Fruit fly (Drosophila melanogaster) whole organism, embryonic: ENCODE data around the gene Eip63E.

ENCODE experiments used
- Asciz ChIP-seq: fragments of 200-800 bp; sonication (Bioruptor generic); optimal IDR thresholded peaks from 2 replicates; lab custom pipeline; 2017; ENCODE audit warnings: missing biosample characterization, mild to moderate bottlenecking, missing genetic modification characterization, missing genetic modification reagents
- Atf3 ChIP-seq: fragments of 200-800 bp; sonication (Bioruptor generic); optimal IDR thresholded peaks from 3 replicates; lab custom pipeline; 2016; ENCODE audit warnings: missing biosample characterization, missing genetic modification characterization
- Awh ChIP-seq: fragments of 200-800 bp; sonication (Bioruptor generic); IDR thresholded peaks from 2 replicates; pipeline ENCODE4, ENCODE4 v1.3.6; 2022; ENCODE audit warnings: missing biosample characterization, missing genetic modification characterization
- Bteb2 ChIP-seq: fragments of 200-800 bp; sonication (Bioruptor generic); optimal IDR thresholded peaks from 2 replicates; lab custom pipeline; 2016; ENCODE audit warnings: missing biosample characterization, missing genetic modification characterization
- C15 ChIP-seq: fragments of 200-800 bp; sonication (Bioruptor generic); IDR thresholded peaks from 3 replicates; pipeline ENCODE4 v1.3.6; 2022; ENCODE audit warnings: missing biosample characterization, missing genetic modification characterization
- CG10979 ChIP-seq: fragments of 200-800 bp; sonication (Bioruptor generic); optimal IDR thresholded peaks from 2 replicates; lab custom pipeline; 2018; ENCODE audit warnings: missing biosample characterization, mild to moderate bottlenecking, missing genetic modification characterization, moderate library complexity
- CG11696 ChIP-seq: fragments of 200-800 bp; sonication (Bioruptor generic); IDR thresholded peaks from 2 replicates; pipeline ENCODE4 v1.3.6; 2022; ENCODE audit warnings: missing biosample characterization, missing genetic modification characterization
- CG1233 ChIP-seq: fragments of 200-800 bp; sonication (Bioruptor generic); optimal IDR thresholded peaks from 4 replicates; lab custom pipeline; 2018; ENCODE audit warnings: missing biosample characterization, mild to moderate bottlenecking, missing genetic modification characterization
- CG13123 ChIP-seq: fragments of 200-800 bp; sonication (Bioruptor generic); optimal IDR thresholded peaks from 2 replicates; lab custom pipeline; 2016; ENCODE audit warnings: missing biosample characterization, missing genetic modification characterization
- CG13287 ChIP-seq: fragments of 200-800 bp; sonication (Bioruptor generic); IDR thresholded peaks from 2 replicates; pipeline ENCODE4 v1.3.6; 2022; ENCODE audit warnings: missing biosample characterization, missing genetic modification characterization; ENCODE audit not compliant: partially characterized antibody
- CG13624 ChIP-seq: fragments of 200-800 bp; sonication (Bioruptor generic); optimal IDR thresholded peaks from 2 replicates; lab custom pipeline; 2016; ENCODE audit warnings: missing biosample characterization, missing genetic modification characterization
- CG14860 ChIP-seq: fragments of 200-800 bp; sonication (Bioruptor generic); IDR thresholded peaks from 3 replicates; pipeline ENCODE4 v1.3.6; 2022; ENCODE audit warnings: missing biosample characterization, missing genetic modification characterization; ENCODE audit not compliant: partially characterized antibody
- CG16779 ChIP-seq: fragments of 200-800 bp; sonication (Bioruptor generic); IDR thresholded peaks from 2 replicates; pipeline ENCODE4 v1.3.6; 2022; ENCODE audit warnings: missing biosample characterization, missing genetic modification characterization
- CG18764 ChIP-seq: fragments of 200-800 bp; sonication (Bioruptor generic); optimal IDR thresholded peaks from 3 replicates; lab custom pipeline; 2016; ENCODE audit warnings: missing biosample characterization, missing genetic modification characterization
- CG2712 ChIP-seq: fragments of 200-800 bp; optimal IDR thresholded peaks from 3 replicates; lab custom pipeline; 2019; ENCODE audit warnings: missing biosample characterization, mild to moderate bottlenecking, missing genetic modification characterization, moderate library complexity
- CG42726 ChIP-seq: fragments of 200-800 bp; sonication (Bioruptor generic); IDR thresholded peaks from 2 replicates; pipeline ENCODE4 v1.3.6; 2022; ENCODE audit warnings: missing biosample characterization, missing genetic modification characterization; ENCODE audit not compliant: partially characterized antibody
- CG4360 ChIP-seq: fragments of 200-800 bp; sonication (Bioruptor generic); IDR thresholded peaks from 2 replicates; pipeline ENCODE4 v1.3.6; 2022; ENCODE audit warnings: missing biosample characterization, missing genetic modification characterization
- CG6813 ChIP-seq: fragments of 200-800 bp; sonication (Bioruptor generic); optimal IDR thresholded peaks from 2 replicates; lab custom pipeline; 2017; ENCODE audit warnings: missing biosample characterization, missing genetic modification characterization, mild to moderate bottlenecking, moderate library complexity, missing genetic modification reagents
- CG7928 ChIP-seq: fragments of 200-800 bp; sonication (Bioruptor generic); optimal IDR thresholded peaks from 2 replicates; lab custom pipeline; 2017; ENCODE audit warnings: missing biosample characterization, mild to moderate bottlenecking, missing genetic modification characterization
- CG7963 ChIP-seq: fragments of 200-800 bp; sonication (Bioruptor generic); IDR thresholded peaks from 3 replicates; pipeline ENCODE4 v1.3.6; 2022; ENCODE audit warnings: missing biosample characterization, missing genetic modification characterization; ENCODE audit not compliant: partially characterized antibody
- CG7987 ChIP-seq: fragments of 200-800 bp; sonication (Bioruptor generic); optimal IDR thresholded peaks from 2 replicates; lab custom pipeline; 2018; ENCODE audit warnings: missing biosample characterization, mild to moderate bottlenecking, missing genetic modification characterization, moderate library complexity
- CG8089 ChIP-seq: fragments of 200-800 bp; sonication (Bioruptor generic); optimal IDR thresholded peaks from 3 replicates; lab custom pipeline; 2016; ENCODE audit warnings: missing biosample characterization, missing genetic modification characterization
- CG8290 ChIP-seq, 3 experiments: fragments of 200-800 bp; sonication (Bioruptor generic); optimal IDR thresholded peaks; 2 replicates each; lab custom pipeline; 2016 to 2019; ENCODE audit warnings: missing biosample characterization in 3 of 3, missing genetic modification characterization in 3 of 3, mild to moderate bottlenecking in 2 of 3, moderate library complexity in 1 of 3
- CG8944 ChIP-seq: fragments of 200-800 bp; sonication (Bioruptor generic); optimal IDR thresholded peaks from 3 replicates; lab custom pipeline; 2016; ENCODE audit warnings: missing biosample characterization, missing genetic modification characterization
- CG9876 ChIP-seq: fragments of 200-800 bp; sonication (Bioruptor generic); optimal IDR thresholded peaks from 2 replicates; lab custom pipeline; 2016; ENCODE audit warnings: missing biosample characterization, missing genetic modification characterization
- CoRest ChIP-seq: fragments of 200-800 bp; sonication (Bioruptor generic); optimal IDR thresholded peaks from 3 replicates; lab custom pipeline; 2018; ENCODE audit warnings: missing biosample characterization, mild to moderate bottlenecking, missing genetic modification characterization, moderate library complexity
- Deaf1 ChIP-seq: fragments of 200-800 bp; optimal IDR thresholded peaks from 3 replicates; lab custom pipeline; 2019; ENCODE audit warnings: missing biosample characterization, mild to moderate bottlenecking, missing genetic modification characterization, moderate library complexity
- Dek ChIP-seq: fragments of 200-800 bp; sonication (Bioruptor generic); optimal IDR thresholded peaks from 3 replicates; lab custom pipeline; 2019; ENCODE audit warnings: missing biosample characterization, mild to moderate bottlenecking, missing genetic modification characterization, moderate library complexity
- Fer3 ChIP-seq: fragments of 200-800 bp; sonication (Bioruptor generic); optimal IDR thresholded peaks from 2 replicates; lab custom pipeline; 2018; ENCODE audit warnings: missing biosample characterization, mild to moderate bottlenecking, missing genetic modification characterization, moderate library complexity
- H15 ChIP-seq: fragments of 200-800 bp; sonication (Bioruptor generic); IDR thresholded peaks from 3 replicates; pipeline ENCODE4 v1.3.6; 2022; ENCODE audit warnings: missing biosample characterization, missing genetic modification characterization
- Lhr ChIP-seq: fragments of 200-800 bp; sonication (Bioruptor generic); optimal IDR thresholded peaks from 3 replicates; lab custom pipeline; 2017; ENCODE audit warnings: mild to moderate bottlenecking, missing biosample characterization, missing genetic modification reagents, missing genetic modification characterization
- Poxn ChIP-seq: fragments of 200-800 bp; sonication (Bioruptor generic); IDR thresholded peaks from 2 replicates; pipeline ENCODE4 v1.3.6; 2022; ENCODE audit warnings: missing biosample characterization, missing genetic modification characterization
- TFAM ChIP-seq: fragments of 200-800 bp; sonication (Bioruptor generic); optimal IDR thresholded peaks from 2 replicates; lab custom pipeline; 2017; ENCODE audit warnings: missing biosample characterization, missing genetic modification characterization, inconsistent platforms
- Xbp1 ChIP-seq: fragments of 200-800 bp; sonication (Bioruptor generic); optimal IDR thresholded peaks from 3 replicates; lab custom pipeline; 2016; ENCODE audit warnings: missing biosample characterization, mild to moderate bottlenecking, missing genetic modification characterization
- ash1 ChIP-seq: fragments of 200-800 bp; sonication (Bioruptor generic); optimal IDR thresholded peaks from 2 replicates; lab custom pipeline; 2018; ENCODE audit warnings: missing biosample characterization, mild to moderate bottlenecking, missing genetic modification characterization
- bbx ChIP-seq: fragments of 200-800 bp; sonication (Bioruptor generic); IDR thresholded peaks from 2 replicates; pipeline ENCODE4 v1.3.6; 2022; ENCODE audit warnings: missing biosample characterization, missing genetic modification characterization; ENCODE audit not compliant: partially characterized antibody
- bigmax ChIP-seq: fragments of 200-800 bp; sonication (Bioruptor generic); optimal IDR thresholded peaks from 2 replicates; lab custom pipeline; 2018; ENCODE audit warnings: missing biosample characterization, mild to moderate bottlenecking, missing genetic modification characterization
- dan ChIP-seq: fragments of 200-800 bp; sonication (Bioruptor generic); IDR thresholded peaks from 2 replicates; pipeline ENCODE4 v1.3.6; 2022; ENCODE audit warnings: missing biosample characterization, missing genetic modification characterization
- en ChIP-seq: fragments of 200-800 bp; sonication (Bioruptor generic); optimal IDR thresholded peaks from 2 replicates; lab custom pipeline; 2016; ENCODE audit warnings: missing biosample characterization, missing genetic modification characterization
- fd102C ChIP-seq: fragments of 200-800 bp; sonication (Bioruptor generic); optimal IDR thresholded peaks from 2 replicates; lab custom pipeline; 2018; ENCODE audit warnings: missing biosample characterization, mild to moderate bottlenecking, missing genetic modification characterization, moderate library complexity
- fd64A ChIP-seq: fragments of 200-800 bp; sonication (Bioruptor generic); optimal IDR thresholded peaks from 3 replicates; lab custom pipeline; 2018; ENCODE audit warnings: missing biosample characterization, mild to moderate bottlenecking, missing genetic modification characterization
- gsb-n ChIP-seq: fragments of 200-800 bp; sonication (Bioruptor generic); optimal IDR thresholded peaks from 3 replicates; lab custom pipeline; 2018; ENCODE audit warnings: missing biosample characterization, mild to moderate bottlenecking, missing genetic modification characterization
- h ChIP-seq: fragments of >200 bp; optimal IDR thresholded peaks from 2 replicates; lab custom pipeline; 2017
- kni ChIP-seq: fragments of 200-800 bp; sonication (Bioruptor generic); optimal IDR thresholded peaks from 3 replicates; lab custom pipeline; 2017; ENCODE audit warnings: mild to moderate bottlenecking, missing biosample characterization, missing genetic modification reagents, missing genetic modification characterization
- lov ChIP-seq, 2 experiments: fragments of 200-800 bp in 1 of 2; fragments of >200 bp in 1 of 2; sonication (Bioruptor generic) in 1 of 2; IDR thresholded peaks in 1 of 2; optimal IDR thresholded peaks in 1 of 2; 2 replicates in 1 of 2; 3 replicates in 1 of 2; pipeline versions ENCODE4 v1.3.6 to Lab custom; 2017 to 2022; ENCODE audit warnings: missing biosample characterization in 1 of 2, missing genetic modification characterization in 1 of 2
- nerfin-1 ChIP-seq: fragments of 200-800 bp; sonication (Bioruptor generic); optimal IDR thresholded peaks from 3 replicates; lab custom pipeline; 2019; ENCODE audit warnings: missing biosample characterization, mild to moderate bottlenecking, missing genetic modification characterization, moderate library complexity
- pros ChIP-seq: fragments of 200-800 bp; sonication (Bioruptor generic); optimal IDR thresholded peaks from 3 replicates; lab custom pipeline; 2019; ENCODE audit warnings: missing biosample characterization, mild to moderate bottlenecking, missing genetic modification characterization, moderate library complexity
- sens ChIP-seq: fragments of 200-800 bp; sonication (Bioruptor generic); peaks from one replicate; lab custom pipeline; 2016; ENCODE audit warnings: missing biosample characterization, missing genetic modification characterization
- tap ChIP-seq: fragments of 200-800 bp; optimal IDR thresholded peaks from 3 replicates; lab custom pipeline; 2019; ENCODE audit warnings: missing biosample characterization, mild to moderate bottlenecking, missing genetic modification characterization, moderate library complexity

Eip63E gene

DNA sequence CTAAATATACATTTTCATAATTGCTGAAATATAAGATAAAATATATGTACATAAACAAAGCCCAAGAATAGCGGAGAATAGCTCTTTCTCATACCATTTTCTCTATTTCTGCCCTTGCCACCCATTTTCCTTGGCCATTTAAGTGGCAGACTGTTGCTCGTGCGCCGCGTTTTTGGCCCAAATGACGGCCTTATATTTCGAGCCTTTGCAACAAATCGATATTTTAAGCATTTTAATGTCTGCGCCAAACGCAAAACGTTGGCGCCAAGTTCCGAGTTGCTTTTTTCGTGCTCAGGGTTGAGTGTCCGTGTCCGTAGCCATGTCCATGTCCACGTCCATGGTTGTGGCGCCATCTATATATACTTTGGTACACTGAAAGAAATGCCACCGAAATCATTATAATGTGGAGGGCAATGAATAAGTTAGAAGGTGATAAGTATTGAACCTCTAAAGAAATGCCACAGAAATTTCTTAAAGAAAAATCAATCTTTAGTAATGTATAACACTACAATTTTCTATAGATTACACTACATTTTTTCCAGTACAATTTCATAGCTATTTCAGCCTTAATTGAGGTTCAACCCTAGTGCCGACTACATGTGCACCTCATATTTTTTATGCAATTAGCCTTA, 23.3 kb upstream of the Eip63E start (continued):
- TF ChIP-seq CG1233 (GFP tag; lab: Kevin White, UChicago): no peak
- TF ChIP-seq ash1 (GFP tag; lab: Kevin White, UChicago): no peak
- TF ChIP-seq tap (tag; lab: Kevin White, UChicago): no peak
- TF ChIP-seq Xbp1 (GFP tag; lab: Kevin White, UChicago): peak; percentile 2
- TF ChIP-seq en (GFP tag; lab: Kevin White, UChicago): no peak
- no peak for TF ChIP-seq CG11696 (GFP tag; lab: Robert Waterston, UW)
- TF ChIP-seq bigmax (GFP tag; lab: Kevin White, UChicago): no peak
- TF ChIP-seq CG4360 (GFP tag; lab: Robert Waterston, UW): no peak
- no peak for TF ChIP-seq CG18764 (GFP tag; lab: Kevin White, UChicago)
- no peak for TF ChIP-seq pros
- no peak for TF ChIP-seq CG7987
- no peak for TF ChIP-seq Deaf1
- TF ChIP-seq nerfin-1 (tag; lab: Kevin White, UChicago): no peak
- no peak for TF ChIP-seq CG2712 (tag; lab: Kevin White, UChicago)
- no peak for TF ChIP-seq Awh (GFP tag; lab: Robert Waterston, UW)
- TF ChIP-seq Asciz (GFP tag; lab: Kevin White, UChicago): no peak
- no peak for TF ChIP-seq CG8290 (GFP tag; optimal IDR thresholded peaks at IDR 0.05; lab: Kevin White, UChicago)
- peak in 1 of 2 experiments; percentile 43 for TF ChIP-seq CG8290 (tag; optimal IDR thresholded peaks at IDR 0.05; lab: Kevin White, UChicago)
- TF ChIP-seq CG13123: no peak
- TF ChIP-seq lov (optimal IDR thresholded peaks at IDR 0.05; lab: Kevin White, UChicago): no peak
- TF ChIP-seq lov (GFP tag; IDR thresholded peaks at IDR 0.05; lab: Robert Waterston, UW): no peak
- no peak for TF ChIP-seq Lhr (GFP tag; lab: Kevin White, UChicago)
- TF ChIP-seq Dek (tag; lab: Kevin White, UChicago): peak; percentile 24
- no peak for TF ChIP-seq TFAM (GFP tag; lab: Kevin White, UChicago)
- peak; percentile 22 for TF ChIP-seq CoRest (tag; lab: Kevin White, UChicago)
- peak; percentile 5 for TF ChIP-seq Bteb2 (GFP tag; lab: Kevin White, UChicago)
- no peak for TF ChIP-seq kni (GFP tag; lab: Kevin White, UChicago)
- TF ChIP-seq CG8089 (GFP tag; lab: Kevin White, UChicago): no peak
- TF ChIP-seq CG13624 (GFP tag; lab: Kevin White, UChicago): no peak
- TF ChIP-seq dan (GFP tag; lab: Robert Waterston, UW): no peak
- TF ChIP-seq H15 (GFP tag; lab: Robert Waterston, UW): no peak
- no peak for TF ChIP-seq CG42726 (GFP tag; lab: Robert Waterston, UW)
- TF ChIP-seq CG9876 (GFP tag; lab: Kevin White, UChicago): no peak
- no peak for TF ChIP-seq CG16779 (GFP tag; lab: Robert Waterston, UW)
- TF ChIP-seq gsb-n: no peak
- no peak for TF ChIP-seq bbx
- TF ChIP-seq Fer3 (tag; lab: Kevin White, UChicago): no peak
- no peak for TF ChIP-seq CG14860 (GFP tag; lab: Robert Waterston, UW)
- TF ChIP-seq CG6813: no peak
- no peak for TF ChIP-seq CG7963
- no peak for TF ChIP-seq h (lab: Kevin White, UChicago)
- no peak for TF ChIP-seq CG8944
- no peak for TF ChIP-seq fd64A (GFP tag; lab: Kevin White, UChicago)
- TF ChIP-seq Atf3 (GFP tag; lab: Kevin White, UChicago): no peak
- TF ChIP-seq CG7928: no peak
- TF ChIP-seq Poxn (GFP tag; lab: Robert Waterston, UW): no peak
- TF ChIP-seq C15 (GFP tag; lab: Robert Waterston, UW): no peak
- peak; percentile 59 for TF ChIP-seq sens (GFP tag; lab: Kevin White, UChicago)
- TF ChIP-seq CG13287 (GFP tag; lab: Robert Waterston, UW): no peak
- no peak for TF ChIP-seq fd102C (GFP tag; lab: Kevin White, UChicago)
- TF ChIP-seq CG10979 (tag; lab: Kevin White, UChicago): no peak
